Worm (Caenorhabditis elegans) whole organism, early embryonic: ENCODE measurements around the gene damt-1.

Experiments used
- B0310.2 ChIP-seq: sonication (generic microtip); optimal IDR thresholded peaks from 2 replicates; lab custom pipeline; 2016; ENCODE audit warnings: mild to moderate bottlenecking, missing genetic modification characterization, missing compliant biosample characterization
- F13C5.2 ChIP-seq: sonication (generic microtip); optimal IDR thresholded peaks from 2 replicates; lab custom pipeline; 2017; ENCODE audit warnings: mild to moderate bottlenecking, missing genetic modification characterization, inconsistent platforms, missing compliant biosample characterization
- aly-1 ChIP-seq: sonication (generic microtip); optimal IDR thresholded peaks from 2 replicates; lab custom pipeline; 2016; ENCODE audit warnings: missing genetic modification characterization, missing compliant biosample characterization
- ama-1 ChIP-seq: fragments of 150-350 bp; optimal IDR thresholded peaks from 2 replicates; lab custom pipeline; 2014
- ceh-13 ChIP-seq: fragments of 200-800 bp; sonication (Bioruptor generic); optimal IDR thresholded peaks from 2 replicates; lab custom pipeline; 2018; ENCODE audit warnings: mild to moderate bottlenecking, missing genetic modification characterization, missing compliant biosample characterization
- ceh-36 ChIP-seq: sonication (generic microtip); optimal IDR thresholded peaks from 2 replicates; lab custom pipeline; 2016; ENCODE audit warnings: missing genetic modification characterization, inconsistent platforms, missing compliant biosample characterization
- ets-7 ChIP-seq: sonication (generic microtip); optimal IDR thresholded peaks from 2 replicates; lab custom pipeline; 2016; ENCODE audit warnings: missing genotype, missing genetic modification characterization, missing compliant biosample characterization
- flt-1 ChIP-seq: fragments of 200-800 bp; sonication (Bioruptor generic); IDR thresholded peaks from 2 replicates; pipeline ENCODE4 v1.3.6; 2022; ENCODE audit warnings: missing genetic modification characterization, missing compliant biosample characterization
- hmbx-1 ChIP-seq: sonication (generic microtip); optimal IDR thresholded peaks from 2 replicates; lab custom pipeline; 2016; ENCODE audit warnings: mild to moderate bottlenecking, missing genetic modification characterization, missing compliant biosample characterization
- hmg-4 ChIP-seq: fragments of 200-800 bp; sonication (Bioruptor generic); optimal IDR thresholded peaks from 2 replicates; lab custom pipeline; 2018; ENCODE audit warnings: mild to moderate bottlenecking, missing genetic modification characterization, missing compliant biosample characterization
- hnd-1 ChIP-seq: sonication (generic microtip); optimal IDR thresholded peaks from 2 replicates; lab custom pipeline; 2016; ENCODE audit warnings: missing genetic modification characterization, missing compliant biosample characterization
- pes-1 ChIP-seq: fragments of 200-800 bp; sonication (Bioruptor generic); IDR thresholded peaks from 2 replicates; pipeline ENCODE4 v1.3.6; 2022; ENCODE audit warnings: missing genetic modification reagents, missing genetic modification characterization, missing compliant biosample characterization
- scrt-1 ChIP-seq: fragments of 200-800 bp; sonication (Bioruptor generic); IDR thresholded peaks from 2 replicates; pipeline ENCODE4 v1.3.6; 2022; ENCODE audit warnings: missing genetic modification characterization, missing compliant biosample characterization
- sea-1 ChIP-seq: fragments of 200-800 bp; sonication (Bioruptor generic); conservative IDR thresholded peaks from 2 replicates; pipeline ENCODE4 v1.3.6; 2022; ENCODE audit warnings: missing genetic modification characterization, missing compliant biosample characterization
- tbx-11 ChIP-seq: fragments of 200-800 bp; sonication (Bioruptor generic); IDR thresholded peaks from 2 replicates; pipeline ENCODE4 v1.3.6; 2022; ENCODE audit warnings: missing genetic modification characterization, missing compliant biosample characterization
- tbx-37 ChIP-seq: fragments of 200-800 bp; sonication (Bioruptor generic); conservative IDR thresholded peaks from 2 replicates; pipeline ENCODE4 v1.3.6; 2022; ENCODE audit warnings: missing genetic modification reagents, missing genetic modification characterization, missing compliant biosample characterization
- tra-4 ChIP-seq: sonication (generic microtip); optimal IDR thresholded peaks from 2 replicates; lab custom pipeline; 2017; ENCODE audit warnings: missing genetic modification characterization, missing compliant biosample characterization

The damt-1 gene

ce11 chrII:5714807-5715206 is 5.1 kb upstream of the damt-1 start, which contains the start of the genes tiar-1 and lelo-4:
tiar-1 (minus strand) TSS chrII:5714823.
lelo-4 (plus strand) TSS chrII:5714924.
- TF ChIP-seq F13C5.2 (tag; lab: Kevin White, UChicago) (peak; percentile 29), scrt-1 (GFP tag; lab: Robert Waterston, UW) (no peak), hmg-4 (GFP tag; lab: Kevin White, UChicago) (peak; percentile 7)

DNA sequence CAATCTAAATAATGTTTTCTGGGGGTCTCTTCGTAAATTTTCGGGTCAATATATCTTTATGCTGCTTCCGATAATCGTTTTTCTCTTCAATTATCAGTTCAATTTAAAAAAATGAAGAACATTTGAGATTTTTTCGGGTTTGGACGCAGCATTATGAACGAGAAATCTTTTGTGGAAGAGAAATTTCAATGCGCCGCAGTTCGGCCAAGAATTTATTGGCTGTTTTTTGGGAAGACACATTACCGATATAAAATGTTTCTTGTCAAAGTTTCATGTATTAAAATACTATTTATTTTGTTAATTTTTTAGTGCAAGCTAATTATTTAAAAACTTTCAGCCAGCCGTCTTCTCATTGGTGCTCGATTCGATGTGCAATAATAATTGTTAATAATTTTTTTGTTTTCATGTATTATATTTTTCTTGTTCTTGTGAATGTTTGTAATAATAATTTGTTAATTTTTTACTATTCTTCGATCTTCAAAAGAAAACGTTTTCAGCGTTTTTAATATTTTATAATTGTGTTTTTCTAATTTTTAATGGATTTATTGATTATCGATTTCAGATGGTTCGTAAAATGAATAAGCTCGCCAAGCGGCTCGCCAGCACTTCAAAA is 4.1 kb upstream of the damt-1 start, which contains the start of the genes C18A3.10 and C18A3.3:
TSS of gene C18A3.10 (minus strand) at position 101 of the 613 bp plus-strand sequence.
TSS of gene C18A3.3 (plus strand) at position 563 of the 613 bp plus-strand sequence.
- TF ChIP-seq ets-7 (tag; lab: Kevin White, UChicago) (no peak), aly-1 (tag; lab: Kevin White, UChicago) (no peak), hmg-4 (GFP tag; lab: Kevin White, UChicago) (no peak)

- no peak for TF ChIP-seq scrt-1 (GFP tag; lab: Robert Waterston, UW)
- TF ChIP-seq ceh-13 (GFP tag; lab: Kevin White, UChicago): no peak
- TF ChIP-seq B0310.2 (tag; lab: Kevin White, UChicago): no peak
Measured at ce11 chrII:5717831-5718230, 2.1 kb upstream of the damt-1 start, which contains the start of gene zipt-3. zipt-3 (plus strand) TSS chrII:5718131.

ce11 chrII:5725094-5725493 is 5.1 kb downstream of the damt-1 start:
- TF ChIP-seq tbx-37 (GFP tag; lab: Robert Waterston, UW) (no peak), tra-4 (tag; lab: Kevin White, UChicago) (no peak), ceh-13 (GFP tag; lab: Kevin White, UChicago) (no peak), F13C5.2 (tag; lab: Kevin White, UChicago) (no peak), aly-1 (tag; lab: Kevin White, UChicago) (no peak), flt-1 (GFP tag; lab: Robert Waterston, UW) (no peak), hmbx-1 (tag; lab: Kevin White, UChicago) (no peak), hmg-4 (GFP tag; lab: Kevin White, UChicago) (no peak), ama-1 (lab: Kevin White, UChicago) (no peak), hnd-1 (tag; lab: Kevin White, UChicago) (no peak), pes-1 (GFP tag; lab: Robert Waterston, UW) (no peak), ceh-36 (no peak), tbx-11 (no peak), ets-7 (tag; lab: Kevin White, UChicago) (no peak), B0310.2 (tag; lab: Kevin White, UChicago) (no peak), sea-1 (GFP tag; lab: Robert Waterston, UW) (no peak), scrt-1 (GFP tag; lab: Robert Waterston, UW) (no peak)

DNA sequence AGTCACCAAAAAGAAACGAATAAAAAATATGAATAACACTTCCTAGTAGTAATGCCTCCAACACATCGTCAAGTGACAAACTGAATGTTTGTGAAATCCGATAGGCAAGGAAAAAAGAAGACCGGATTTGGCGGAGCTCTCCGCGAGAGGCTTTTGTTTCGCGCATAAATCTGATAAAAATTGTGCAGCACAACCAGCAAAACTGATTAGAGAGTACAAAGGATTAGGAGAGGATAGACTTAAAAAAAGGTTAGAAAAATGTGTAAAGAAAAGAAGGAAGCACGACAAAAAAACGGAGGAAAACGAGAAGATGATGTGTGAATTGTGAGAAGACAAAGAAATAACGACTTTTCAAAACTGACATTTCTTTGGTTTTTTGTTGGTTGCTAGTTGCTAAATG is 7.8 kb downstream of the damt-1 start, which contains the start of gene rab-3:
TSS of gene rab-3 (minus strand) at position 147 of the 400 bp plus-strand sequence.
- TF ChIP-seq aly-1 (tag; lab: Kevin White, UChicago): no peak
- no peak for TF ChIP-seq hmbx-1 (tag; lab: Kevin White, UChicago)
- no peak for TF ChIP-seq ceh-36
- no peak for TF ChIP-seq pes-1 (GFP tag; lab: Robert Waterston, UW)
- no peak for TF ChIP-seq B0310.2 (tag; lab: Kevin White, UChicago)
- no peak for TF ChIP-seq flt-1 (GFP tag; lab: Robert Waterston, UW)
- TF ChIP-seq scrt-1 (GFP tag; lab: Robert Waterston, UW): no peak
- no peak for TF ChIP-seq tbx-37 (GFP tag; lab: Robert Waterston, UW)
- no peak for TF ChIP-seq tra-4 (tag; lab: Kevin White, UChicago)
- no peak for TF ChIP-seq hmg-4 (GFP tag; lab: Kevin White, UChicago)
- TF ChIP-seq ets-7 (tag; lab: Kevin White, UChicago): no peak
- no peak for TF ChIP-seq F13C5.2 (tag; lab: Kevin White, UChicago)
- no peak for TF ChIP-seq tbx-11
- TF ChIP-seq hnd-1 (tag; lab: Kevin White, UChicago): no peak
- TF ChIP-seq ceh-13 (GFP tag; lab: Kevin White, UChicago): no peak
- no peak for TF ChIP-seq ama-1 (lab: Kevin White, UChicago)
- TF ChIP-seq sea-1 (GFP tag; lab: Robert Waterston, UW): no peak

ce11 chrII:5730343-5731083 is 10.6 kb downstream of the damt-1 start, which contains the start of the genes C18A3.7 and C18A3.11:
C18A3.7 (minus strand) TSS chrII:5730443.
C18A3.11 (plus strand) TSS chrII:5731033.
- TF ChIP-seq hmbx-1 (tag; lab: Kevin White, UChicago): no peak
- TF ChIP-seq scrt-1 (GFP tag; lab: Robert Waterston, UW): no peak
- TF ChIP-seq ets-7 (tag; lab: Kevin White, UChicago): no peak
- TF ChIP-seq ama-1 (lab: Kevin White, UChicago): no peak
- no peak for TF ChIP-seq tbx-37 (GFP tag; lab: Robert Waterston, UW)
- no peak for TF ChIP-seq aly-1 (tag; lab: Kevin White, UChicago)
- no peak for TF ChIP-seq sea-1 (GFP tag; lab: Robert Waterston, UW)
- TF ChIP-seq ceh-13 (GFP tag; lab: Kevin White, UChicago): no peak
- no peak for TF ChIP-seq hmg-4 (GFP tag; lab: Kevin White, UChicago)
- TF ChIP-seq pes-1 (GFP tag; lab: Robert Waterston, UW): no peak
- TF ChIP-seq tbx-11: no peak
- TF ChIP-seq F13C5.2 (tag; lab: Kevin White, UChicago): no peak
- TF ChIP-seq flt-1 (GFP tag; lab: Robert Waterston, UW): no peak
- no peak for TF ChIP-seq B0310.2 (tag; lab: Kevin White, UChicago)
- TF ChIP-seq ceh-36: no peak
- TF ChIP-seq tra-4 (tag; lab: Kevin White, UChicago): no peak
- TF ChIP-seq hnd-1 (tag; lab: Kevin White, UChicago): no peak
